Worm (Caenorhabditis elegans) whole organism, L4/young adult: ENCODE results near the gene T03D3.5.

Source experiments
- W03F9.2 ChIP-seq: fragments of 150-350 bp; optimal IDR thresholded peaks from 2 replicates; lab custom pipeline; 2014; ENCODE audit warnings: missing biosample characterization, missing genetic modification characterization
- dao-5 ChIP-seq: sonication (generic microtip); optimal IDR thresholded peaks from 2 replicates; lab custom pipeline; 2016; ENCODE audit warnings: missing genotype, missing genetic modification characterization, moderate library complexity, missing compliant biosample characterization
- him-1 ChIP-seq: sonication (generic microtip); optimal IDR thresholded peaks from 2 replicates; lab custom pipeline; 2016; ENCODE audit warnings: missing genotype, missing genetic modification reagents, missing genetic modification characterization, missing compliant biosample characterization

The T03D3.5 gene

DNA sequence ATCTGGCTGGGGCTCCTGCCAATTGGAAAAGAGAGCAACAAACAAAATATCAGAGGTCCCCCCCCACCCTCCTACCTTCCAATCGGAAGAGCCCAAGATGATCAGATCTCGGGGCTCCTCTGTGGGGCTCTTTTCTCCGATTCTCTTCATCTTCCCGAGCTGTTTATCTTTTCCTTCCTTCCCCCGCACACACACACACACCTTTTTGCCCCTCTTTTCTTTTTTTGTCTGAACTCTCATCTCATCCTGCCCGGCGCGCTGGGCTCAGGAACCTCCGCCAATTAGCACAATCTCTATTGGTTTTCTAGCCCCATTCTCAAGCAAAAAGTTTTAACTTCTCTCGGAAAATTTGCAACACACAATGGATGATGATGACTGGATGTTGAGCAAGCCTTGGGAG lies 23.4 kb downstream of the T03D3.5 start:
- TF ChIP-seq W03F9.2 (tag; lab: Kevin White, UChicago) (no peak), dao-5 (tag; lab: Kevin White, UChicago) (no peak), him-1 (tag; lab: Kevin White, UChicago) (no peak)

DNA sequence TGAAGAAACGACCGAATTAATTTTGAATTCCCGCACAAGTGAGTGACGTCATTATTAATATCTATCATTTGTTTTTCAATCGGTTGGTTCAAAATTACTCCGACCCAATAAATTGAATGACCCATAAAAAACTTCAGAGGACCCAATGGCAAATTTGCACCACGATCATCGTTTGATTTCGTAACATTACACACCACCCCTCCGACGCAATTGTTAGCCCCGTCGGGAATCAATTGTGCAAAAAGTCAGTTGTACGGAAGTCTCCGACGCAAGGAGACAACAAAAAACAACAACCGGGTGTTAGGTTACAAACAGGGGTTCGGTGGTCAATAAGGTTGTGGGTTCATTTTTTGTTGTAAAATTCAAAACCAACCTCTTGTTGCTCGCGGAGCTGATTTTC lies 24.7 kb downstream of the T03D3.5 start:
- TF ChIP-seq W03F9.2 (tag; lab: Kevin White, UChicago) (no peak), dao-5 (tag; lab: Kevin White, UChicago) (no peak), him-1 (tag; lab: Kevin White, UChicago) (no peak)

DNA sequence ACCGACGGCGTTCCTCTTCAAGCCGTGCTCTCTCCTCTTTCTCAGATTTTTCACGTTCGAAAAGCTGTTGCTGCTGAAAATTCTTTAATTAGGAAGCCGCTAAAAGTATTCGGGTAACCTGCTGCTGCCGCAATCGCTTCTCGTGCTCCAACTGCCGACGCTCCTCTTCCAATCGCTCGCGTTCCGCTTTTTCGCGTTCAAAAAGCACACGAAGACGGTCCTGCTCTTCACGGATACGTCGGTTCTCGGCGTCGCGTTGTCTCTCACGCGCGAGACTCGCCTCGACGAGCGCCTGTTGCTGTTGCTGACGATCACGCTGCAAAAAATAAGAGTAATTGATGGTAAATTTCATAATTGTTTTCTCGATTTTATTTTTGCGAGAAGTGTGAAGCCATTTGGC lies 26.0 kb downstream of the T03D3.5 start:
- TF ChIP-seq him-1 (tag; lab: Kevin White, UChicago), result no peak
- TF ChIP-seq W03F9.2 (tag; lab: Kevin White, UChicago), result no peak
- no peak for TF ChIP-seq dao-5 (tag; lab: Kevin White, UChicago)

- TF ChIP-seq dao-5 (tag; lab: Kevin White, UChicago) (no peak), him-1 (tag; lab: Kevin White, UChicago) (no peak), W03F9.2 (tag; lab: Kevin White, UChicago) (no peak)
These were observed 27.3 kb downstream of the T03D3.5 start for ce11 chrV:2799172-2799869.

- no peak for TF ChIP-seq him-1 (tag; lab: Kevin White, UChicago)
- no peak for TF ChIP-seq W03F9.2 (tag; lab: Kevin White, UChicago)
- TF ChIP-seq dao-5 (tag; lab: Kevin White, UChicago), result no peak
These were observed 30.6 kb downstream of the T03D3.5 start, which contains the start of gene F54E2.2 for ce11 chrV:2795998-2796397. Gene F54E2.2, plus strand, starts transcription at chrV:2796298.

DNA sequence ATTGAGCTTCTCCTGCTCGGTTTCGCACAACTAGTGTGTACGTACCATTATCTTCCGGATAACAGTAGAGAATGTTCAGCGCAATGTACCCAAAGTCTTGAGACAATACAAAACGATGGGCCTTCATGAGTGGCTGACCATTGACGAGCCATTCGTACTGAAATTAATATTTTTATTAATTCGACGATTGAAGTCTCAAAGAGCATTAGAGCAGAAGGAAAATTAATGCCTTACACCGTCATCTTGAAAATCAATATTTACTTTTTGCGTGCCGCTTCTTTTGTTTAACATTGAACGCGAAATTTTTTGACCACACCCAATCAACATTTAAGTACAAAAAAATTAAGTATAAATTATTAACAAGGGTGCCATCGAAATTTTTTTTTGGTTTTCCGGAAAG lies 33.7 kb downstream of the T03D3.5 start:
- TF ChIP-seq him-1 (tag; lab: Kevin White, UChicago) (no peak), dao-5 (tag; lab: Kevin White, UChicago) (no peak), W03F9.2 (tag; lab: Kevin White, UChicago) (no peak)

DNA sequence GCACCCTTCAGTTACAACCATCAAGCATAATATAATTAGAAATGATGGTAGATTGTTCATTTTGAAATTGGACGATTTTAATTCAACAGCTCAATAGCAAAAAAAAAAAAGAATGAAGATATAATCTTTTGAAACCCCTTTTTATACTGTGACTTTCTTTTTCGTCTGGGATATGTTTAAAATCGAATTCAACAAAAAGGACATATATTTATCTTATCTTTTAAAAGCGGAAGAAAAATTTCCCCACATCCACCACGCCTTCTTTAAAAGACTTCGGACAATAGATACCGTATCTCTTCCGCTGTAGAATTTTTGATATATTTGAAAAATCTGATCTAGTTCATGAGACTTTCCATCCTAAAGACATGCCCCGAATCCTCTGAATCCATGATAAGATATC lies 45.8 kb downstream of the T03D3.5 start, which contains the start of gene R05D8.11:
Gene R05D8.11, minus strand, starts transcription at position 101 of the 400 bp plus-strand sequence.
- TF ChIP-seq him-1 (tag; lab: Kevin White, UChicago) (no peak), dao-5 (tag; lab: Kevin White, UChicago) (no peak), W03F9.2 (tag; lab: Kevin White, UChicago) (no peak)

ce11 chrV:2774042-2774441 lies 52.6 kb downstream of the T03D3.5 start, which contains the start of gene srj-18:
Gene srj-18, plus strand, starts transcription at chrV:2774342.
- TF ChIP-seq dao-5 (tag; lab: Kevin White, UChicago) (no peak), W03F9.2 (tag; lab: Kevin White, UChicago) (no peak), him-1 (tag; lab: Kevin White, UChicago) (no peak)
